Worm (Caenorhabditis elegans): ENCODE data around the gene pstk-1.

DNA sequence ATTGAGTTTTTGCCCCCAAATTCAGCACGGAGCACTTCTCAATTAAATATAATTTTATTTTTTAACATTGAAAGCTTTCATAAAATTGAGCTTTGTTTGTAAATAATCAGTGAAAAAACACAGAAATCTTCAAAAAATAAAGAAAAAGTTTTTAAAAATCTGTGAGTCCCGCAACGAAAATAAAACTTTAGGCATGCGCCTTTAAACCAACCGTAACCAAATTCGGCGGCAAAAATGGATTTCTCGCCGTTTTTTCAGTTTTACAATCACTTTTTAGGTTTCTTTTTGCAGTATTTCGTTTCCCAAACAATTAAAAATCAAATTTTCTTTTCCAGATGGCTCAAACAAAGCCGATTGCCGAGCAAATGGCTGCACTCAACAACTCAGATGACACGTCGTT is 39.9 kb upstream of the pstk-1 start, which contains the start of gene pie-1:
- TF ChIP-seq lin-13 (GFP tag; optimal IDR thresholded peaks at IDR 0.05): no peak
- TF ChIP-seq jun-1 (tag; optimal IDR thresholded peaks at IDR 0.05): no peak
- no peak for TF ChIP-seq nhr-76 (tag; optimal IDR thresholded peaks at IDR 0.05)
- TF ChIP-seq R02D3.7 (tag; optimal IDR thresholded peaks at IDR 0.05): no peak
- TF ChIP-seq ztf-11 (tag; optimal IDR thresholded peaks at IDR 0.05): no peak
